Worm (Caenorhabditis elegans): ENCODE data around the gene idpp-4.
A peak's percentile ranks its signal among the peaks of the same experiment; 100 is the strongest.

The idpp-4 gene

DNA sequence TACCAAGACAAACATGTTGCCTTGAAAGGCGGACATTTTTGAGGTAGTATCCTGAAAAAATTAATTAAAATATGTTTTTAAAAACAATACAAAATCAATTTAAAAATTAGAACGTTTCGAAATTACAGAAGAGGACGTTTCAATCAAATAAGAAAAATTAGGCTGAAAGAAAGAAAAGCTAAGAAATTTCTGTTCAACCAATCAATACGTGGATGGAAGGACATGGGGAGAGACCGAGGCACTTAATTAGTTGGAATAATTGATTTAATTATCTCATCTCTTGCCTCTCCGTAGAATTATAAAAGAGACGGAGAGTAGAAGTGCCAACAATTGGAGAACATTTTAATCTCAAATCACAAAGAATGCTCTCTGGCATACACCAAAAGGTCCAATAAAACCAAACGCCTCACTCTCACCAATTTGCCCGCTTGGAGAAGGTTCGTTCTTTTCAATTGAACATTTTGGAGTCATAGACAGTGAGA is 48.3 kb downstream of the idpp-4 start, which contains the start of gene ceh-58:
Gene ceh-58 (minus strand): TSS at position 51 of the 482 bp plus-strand sequence.
- TF ChIP-seq sea-2 (GFP tag; optimal IDR thresholded peaks at IDR 0.05): no peak

DNA sequence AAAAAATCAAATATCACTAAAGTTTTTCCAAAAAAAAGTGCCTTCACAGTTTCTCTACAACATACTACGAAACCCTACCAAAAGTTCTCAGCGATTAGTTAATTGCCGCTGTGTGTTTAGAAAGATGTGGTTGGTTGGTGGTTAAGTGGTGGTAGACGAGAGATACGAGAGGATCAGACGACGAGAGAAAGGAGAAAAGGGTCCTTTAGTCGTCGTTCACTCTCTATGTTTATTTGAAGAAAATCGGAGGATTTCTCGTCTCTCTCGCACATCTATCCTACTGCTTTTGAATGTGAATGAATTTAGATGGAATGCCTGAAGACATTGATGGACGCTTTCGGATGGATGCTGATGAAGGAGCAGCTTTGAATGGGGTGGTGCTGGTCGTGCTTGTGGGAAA is 49.6 kb downstream of the idpp-4 start:
- TF ChIP-seq pha-4 (tag; optimal IDR thresholded peaks at IDR 0.05) (no peak), daf-12 (tag; optimal IDR thresholded peaks at IDR 0.05) (no peak), hmg-11 (tag; optimal IDR thresholded peaks at IDR 0.05) (peak; percentile 20), nfya-1 (tag; optimal IDR thresholded peaks at IDR 0.05; ENCODE audit: insufficient read depth) (peak; percentile 23), ceh-9 (tag; optimal IDR thresholded peaks at IDR 0.05) (no peak), ceh-28 (tag; optimal IDR thresholded peaks at IDR 0.05) (no peak), lin-39 (tag; optimal IDR thresholded peaks at IDR 0.05) (peak; percentile 56), skn-1 (tag; optimal IDR thresholded peaks at IDR 0.05) (no peak), mdl-1 (tag; optimal IDR thresholded peaks at IDR 0.05) (no peak), nhr-237 (tag; optimal IDR thresholded peaks at IDR 0.05) (no peak)

DNA sequence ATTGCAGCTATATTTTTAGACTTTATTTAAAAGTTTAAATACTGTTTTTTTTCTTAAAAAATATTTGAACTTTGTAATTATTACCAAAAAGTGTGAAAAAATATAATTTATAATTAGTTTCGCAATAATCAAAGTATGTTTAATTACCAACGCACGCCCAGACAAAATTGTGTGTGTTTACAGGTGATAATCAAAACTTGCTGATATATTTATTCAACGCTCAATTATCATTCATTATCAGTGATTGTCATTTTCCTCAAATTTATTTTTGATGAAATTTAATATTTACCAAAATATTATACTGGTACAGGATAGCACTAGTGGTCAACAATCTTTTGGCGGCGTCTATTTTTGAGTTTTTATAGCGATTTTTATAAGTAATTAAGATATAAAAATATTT is 51.8 kb downstream of the idpp-4 start:
- no peak for TF ChIP-seq egl-27 (tag; optimal IDR thresholded peaks at IDR 0.05)
- TF ChIP-seq unc-39 (tag; optimal IDR thresholded peaks at IDR 0.05): no peak
- TF ChIP-seq pqm-1 (tag; optimal IDR thresholded peaks at IDR 0.05): peak; percentile 16
- peak; percentile 67 for TF ChIP-seq pha-4 (tag; optimal IDR thresholded peaks at IDR 0.05)
- no peak for TF ChIP-seq nhr-67 (tag; optimal IDR thresholded peaks at IDR 0.05)
- peak; percentile 61 for TF ChIP-seq elt-2 (tag; optimal IDR thresholded peaks at IDR 0.05)
- TF ChIP-seq ztf-4 (tag; optimal IDR thresholded peaks at IDR 0.05): no peak
- no peak for TF ChIP-seq fkh-10 (GFP tag; optimal IDR thresholded peaks at IDR 0.05)

DNA sequence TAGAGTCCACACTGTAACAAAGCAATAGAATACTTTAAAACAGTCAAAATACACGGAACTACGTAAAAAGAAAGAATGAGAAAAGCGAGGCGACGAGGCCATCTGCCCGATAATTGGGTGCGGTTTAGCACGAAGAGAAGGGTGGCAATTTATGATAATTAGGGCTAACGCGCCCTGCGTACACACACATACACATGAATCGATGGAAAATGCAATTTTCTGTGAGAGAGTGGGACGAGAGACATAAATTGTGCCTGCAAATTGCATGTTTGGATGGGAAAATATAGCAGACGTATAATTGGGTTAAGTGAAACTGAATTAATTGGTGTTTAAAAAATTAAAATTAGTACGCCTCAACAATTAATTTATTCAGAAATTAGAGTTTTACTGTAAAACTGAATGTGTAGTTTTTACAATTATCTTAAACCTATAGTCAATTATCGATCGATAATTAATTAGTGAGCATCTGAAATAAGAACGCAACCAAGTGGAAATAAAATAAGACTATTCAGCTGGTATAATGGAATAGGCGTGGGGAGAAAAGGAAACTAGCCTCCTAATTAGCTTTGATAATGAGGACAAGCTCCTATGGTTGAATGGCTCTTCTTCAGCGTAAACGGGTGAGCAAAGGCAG is 52.4 kb downstream of the idpp-4 start:
- TF ChIP-seq hmg-11 (tag; optimal IDR thresholded peaks at IDR 0.05) (no peak), elt-3 (tag; optimal IDR thresholded peaks at IDR 0.05) (no peak), egl-5 (tag; optimal IDR thresholded peaks at IDR 0.05) (peak; percentile 61), zag-1 (tag; optimal IDR thresholded peaks at IDR 0.05) (no peak), lin-39 (tag; optimal IDR thresholded peaks at IDR 0.05) (peak; percentile 17), ceh-16 (tag; optimal IDR thresholded peaks at IDR 0.05) (no peak)
